2 fruit fly cellular contexts compared by ENCODE assay signal in the genomic region with DNA sequence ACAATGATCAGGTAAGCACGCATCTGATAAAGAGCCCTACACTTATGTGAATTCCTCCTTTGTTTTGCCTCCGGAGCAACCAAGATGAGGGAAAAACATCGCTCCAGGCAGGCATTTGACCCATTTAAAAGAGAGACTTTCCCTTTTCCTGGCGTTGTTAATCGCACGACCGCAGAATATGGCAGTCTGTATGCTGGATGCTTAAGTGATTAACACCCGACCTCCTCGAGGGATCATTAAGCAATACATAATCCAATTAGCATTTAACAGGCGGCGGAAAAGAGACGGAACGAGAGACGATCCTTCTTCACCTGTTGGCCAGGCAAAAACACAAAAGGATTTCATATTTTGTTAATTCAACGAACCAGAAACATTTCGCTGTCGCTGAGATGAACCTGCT.
TF ChIP-seq lines count a peak whose summit lies in the region.

No protein-coding gene starts in this region.

- TF ChIP-seq CTCF in whole organism, embryonic (GFP tag; optimal IDR thresholded peaks at IDR 0.05; lab: Kevin White, UChicago) = no peak

TF ChIP-seq in whole organism, embryonic, 481 proteins besides CTCF, POLR2A, EP300 and RAD21:
- TF ChIP-seq HmgD (GFP tag; optimal IDR thresholded peaks at IDR 0.05; lab: Kevin White, UChicago) = no peak
- peak in 1 of 2 experiments; percentile 38 for TF ChIP-seq tll (GFP tag; optimal IDR thresholded peaks at IDR 0.05; lab: Kevin White, UChicago)
- peak in 1 of 2 experiments; percentile 53 for TF ChIP-seq insv (GFP tag; optimal IDR thresholded peaks at IDR 0.05; lab: Kevin White, UChicago)
- TF ChIP-seq zen (tag; optimal IDR thresholded peaks at IDR 0.05; lab: Kevin White, UChicago) = peak; percentile 80
- TF ChIP-seq Blimp-1 (GFP tag; optimal IDR thresholded peaks at IDR 0.05; lab: Kevin White, UChicago) = peak; percentile 17

TF ChIP-seq in whole organism, prepupa, 60 proteins besides CTCF, POLR2A, EP300 and RAD21:
- TF ChIP-seq Blimp-1 (GFP tag; optimal IDR thresholded peaks at IDR 0.05; lab: Kevin White, UChicago) = peak; percentile 63
- TF ChIP-seq CG11902 (GFP tag; optimal IDR thresholded peaks at IDR 0.05; lab: Kevin White, UChicago) = no peak
- TF ChIP-seq Eip93F (GFP tag; optimal IDR thresholded peaks at IDR 0.05; lab: Kevin White, UChicago) = no peak
- no peak for TF ChIP-seq dsx (GFP tag; optimal IDR thresholded peaks at IDR 0.05; lab: Kevin White, UChicago; ENCODE audit: poor library complexity, severe bottlenecking)
- no peak for TF ChIP-seq CG11762 (GFP tag; optimal IDR thresholded peaks at IDR 0.05; lab: Kevin White, UChicago; ENCODE audit: insufficient read depth)
- TF ChIP-seq svp (GFP tag; lab: Kevin White, UChicago) = no peak
- TF ChIP-seq CG8119 (GFP tag; IDR thresholded peaks at IDR 0.05; lab: Robert Waterston, UW) = no peak
- TF ChIP-seq Eip75B (GFP tag; optimal IDR thresholded peaks at IDR 0.05; lab: Kevin White, UChicago) = no peak
- no peak for TF ChIP-seq topi (GFP tag; optimal IDR thresholded peaks at IDR 0.05; lab: Kevin White, UChicago)
TF ChIP-seq in whole organism, prepupa: peak in this region for 1.

Comparison
In these comparisons a context has a peak if more than half of its experiments do, and no peak if none do; other contexts are left out.
1. Of the 7 proteins assayed by ChIP-seq in both whole organism, embryonic and whole organism, prepupa: peak only in whole organism, embryonic: none; only in whole organism, prepupa: none; in both: Blimp-1; in neither: 6.